Worm (Caenorhabditis elegans): ENCODE results near the gene mrps-28.

mrps-28 gene

DNA sequence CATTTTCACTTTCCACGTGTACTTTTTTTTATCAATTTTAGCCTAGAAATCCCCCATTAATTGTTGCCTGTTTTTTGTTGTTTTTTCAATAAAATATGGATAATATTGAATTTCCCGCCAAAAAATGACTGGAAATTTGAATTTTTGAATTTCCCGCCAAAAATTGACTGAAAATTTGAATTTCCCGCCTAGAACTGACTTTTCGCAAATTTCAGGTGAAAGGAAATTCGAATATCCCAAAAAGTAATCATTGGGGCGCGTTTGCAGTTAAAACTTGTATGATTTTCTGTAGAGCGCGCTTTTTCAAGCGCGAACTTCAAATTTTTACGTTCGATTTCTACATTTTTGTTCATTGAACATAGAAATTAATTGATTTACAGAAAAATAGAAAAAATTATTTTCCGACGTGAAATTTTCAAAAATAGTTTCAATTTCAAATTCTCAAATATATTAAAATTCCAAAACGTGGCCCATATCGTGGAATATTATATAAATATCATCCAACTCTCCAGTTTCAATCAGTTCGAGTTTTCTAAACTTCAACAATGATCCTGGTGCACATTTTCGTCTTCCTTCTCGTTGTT is 1.6 kb downstream of the mrps-28 start, which contains the start of gene Y43F8C.9:
Gene Y43F8C.9, plus strand, starts transcription at position 534 of the 584 bp plus-strand sequence.
- TF ChIP-seq efl-1 (optimal IDR thresholded peaks at IDR 0.05) (no peak), efl-1 (GFP tag; optimal IDR thresholded peaks at IDR 0.05 in 1 of 2) (peak in 1 of 2 experiments; percentile 25), fkh-8 (tag; optimal IDR thresholded peaks at IDR 0.05) (no peak)

DNA sequence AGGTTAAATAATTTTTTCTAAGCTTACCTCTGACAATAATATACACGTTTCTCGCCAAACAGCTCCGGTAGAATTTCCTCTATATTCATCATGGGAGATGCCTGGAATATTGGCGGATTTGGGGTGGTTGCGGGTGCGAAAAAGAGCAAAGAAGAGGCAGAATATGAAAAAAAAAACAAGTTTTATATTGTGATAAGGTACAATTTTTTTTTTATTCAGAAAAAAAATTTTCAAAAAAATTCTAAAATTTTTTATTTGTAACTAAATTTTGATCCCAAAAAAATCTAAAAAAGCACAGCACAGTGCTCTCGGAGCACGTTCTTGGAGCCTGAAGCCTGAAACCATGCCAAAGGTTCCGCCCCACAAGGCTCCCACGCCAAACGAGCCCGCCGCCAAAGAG is 11.1 kb downstream of the mrps-28 start, which contains the start of gene dmd-3:
Gene dmd-3, minus strand, starts transcription at position 101 of the 400 bp plus-strand sequence.
- TF ChIP-seq nhr-90 (tag; optimal IDR thresholded peaks at IDR 0.05; ENCODE audit: poor library complexity): no peak
- TF ChIP-seq ztf-11 (tag; optimal IDR thresholded peaks at IDR 0.05): no peak
- no peak for TF ChIP-seq ceh-63 (GFP tag; optimal IDR thresholded peaks at IDR 0.05)
- TF ChIP-seq ama-1 (optimal IDR thresholded peaks at IDR 0.05): no peak
- TF ChIP-seq C16A3.4 (tag; optimal IDR thresholded peaks at IDR 0.05): no peak
- no peak for TF ChIP-seq lin-39 (tag; optimal IDR thresholded peaks at IDR 0.05)
- TF ChIP-seq snpc-4 (tag; optimal IDR thresholded peaks at IDR 0.05): no peak
- no peak for TF ChIP-seq irx-1 (tag; optimal IDR thresholded peaks at IDR 0.05)
- no peak for TF ChIP-seq fkh-4 (tag; optimal IDR thresholded peaks at IDR 0.05; ENCODE audit: borderline replicate concordance)
- no peak for TF ChIP-seq vab-15 (tag; optimal IDR thresholded peaks at IDR 0.05)
- TF ChIP-seq alr-1 (tag; optimal IDR thresholded peaks at IDR 0.05; ENCODE audit: borderline replicate concordance): no peak
- TF ChIP-seq ceh-82 (tag; optimal IDR thresholded peaks at IDR 0.05): no peak
- TF ChIP-seq nhr-20 (tag; optimal IDR thresholded peaks at IDR 0.05): no peak

- TF ChIP-seq swsn-7 (tag; optimal IDR thresholded peaks at IDR 0.05) (no peak), grh-1 (GFP tag; IDR thresholded peaks at IDR 0.05) (no peak), nhr-11 (tag; optimal IDR thresholded peaks at IDR 0.05) (no peak), nhr-76 (tag; optimal IDR thresholded peaks at IDR 0.05) (no peak), efl-1 (optimal IDR thresholded peaks at IDR 0.05) (no peak), efl-1 (GFP tag; optimal IDR thresholded peaks at IDR 0.05 in 1 of 2) (no peak), hpl-2 (GFP tag; optimal IDR thresholded peaks at IDR 0.05) (no peak), ama-1 (optimal IDR thresholded peaks at IDR 0.05) (no peak), aha-1 (tag; optimal IDR thresholded peaks at IDR 0.05) (no peak), elt-2 (tag; optimal IDR thresholded peaks at IDR 0.05) (no peak), nhr-47 (tag; optimal IDR thresholded peaks at IDR 0.05) (no peak), lin-15B (tag; optimal IDR thresholded peaks at IDR 0.05) (no peak), ceh-82 (tag; optimal IDR thresholded peaks at IDR 0.05) (no peak), nhr-77 (tag; optimal IDR thresholded peaks at IDR 0.05) (no peak), lin-13 (GFP tag; optimal IDR thresholded peaks at IDR 0.05) (no peak), nhr-85 (tag) (no peak)
Measured at ce11 chrV:19664574-19664973, 20.5 kb downstream of the mrps-28 start.

DNA sequence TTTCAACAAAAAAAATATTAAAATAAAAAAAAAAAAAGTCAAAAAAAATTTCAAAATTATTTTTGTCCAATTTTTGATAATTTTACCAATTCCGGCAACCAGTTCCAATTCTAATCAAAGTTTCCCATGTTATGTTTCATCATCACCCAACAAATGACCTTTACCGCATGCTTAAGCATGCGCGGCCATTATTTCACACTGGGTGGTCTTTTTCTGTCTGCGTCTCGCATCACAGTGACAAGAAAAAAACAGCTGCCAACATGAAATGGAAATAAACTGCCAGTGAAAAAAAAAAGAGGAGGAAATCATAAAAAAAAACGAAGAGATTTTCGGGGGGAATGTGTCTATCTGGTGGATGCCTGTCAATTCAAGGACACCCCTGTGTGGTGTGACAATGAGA is 22.3 kb downstream of the mrps-28 start:
- TF ChIP-seq nhr-20 (tag; optimal IDR thresholded peaks at IDR 0.05) (peak; percentile 15), mab-9 (GFP tag; IDR thresholded peaks at IDR 0.05) (no peak), skn-1 (tag; optimal IDR thresholded peaks at IDR 0.05) (no peak), tbx-2 (tag; optimal IDR thresholded peaks at IDR 0.05) (peak; percentile 40), nhr-85 (tag) (peak; percentile 94), C16A3.4 (tag; optimal IDR thresholded peaks at IDR 0.05) (peak; percentile 11), hlh-17 (GFP tag; optimal IDR thresholded peaks at IDR 0.05; ENCODE audit: borderline replicate concordance) (no peak), ztf-11 (tag; optimal IDR thresholded peaks at IDR 0.05) (no peak), snu-23 (GFP tag; optimal IDR thresholded peaks at IDR 0.05) (peak; percentile 36), nhr-237 (tag; optimal IDR thresholded peaks at IDR 0.05) (peak; percentile 8), lin-14 (GFP tag; optimal IDR thresholded peaks at IDR 0.05) (peak; percentile 82), fkh-10 (GFP tag; optimal IDR thresholded peaks at IDR 0.05) (no peak), nhr-71 (tag; optimal IDR thresholded peaks at IDR 0.05) (no peak), hlh-4 (tag; optimal IDR thresholded peaks at IDR 0.05) (no peak), mdl-1 (tag; optimal IDR thresholded peaks at IDR 0.05) (peak in 1 of 2 experiments; percentile 43), xbp-1 (tag; optimal IDR thresholded peaks at IDR 0.05) (no peak), swsn-7 (tag; optimal IDR thresholded peaks at IDR 0.05) (peak; percentile 15), egl-27 (tag; optimal IDR thresholded peaks at IDR 0.05) (no peak), nhr-90 (tag; optimal IDR thresholded peaks at IDR 0.05; ENCODE audit: poor library complexity) (peak; percentile 48), nhr-11 (tag; optimal IDR thresholded peaks at IDR 0.05) (peak; percentile 11), ceh-82 (tag; optimal IDR thresholded peaks at IDR 0.05) (peak in 1 of 3 experiments; percentile 45), grh-1 (GFP tag; IDR thresholded peaks at IDR 0.05) (0 out of 2 replicates have a peak, but pooled peaks have one; percentile 18), nhr-19 (GFP tag; conservative IDR thresholded peaks at IDR 0.05) (0 out of 2 replicates have a peak, but pooled peaks have one; percentile 32), blmp-1 (tag; optimal IDR thresholded peaks at IDR 0.05) (peak; percentile 32), efl-1 (optimal IDR thresholded peaks at IDR 0.05) (peak in 1 of 2 experiments; percentile 6), efl-1 (GFP tag; optimal IDR thresholded peaks at IDR 0.05 in 1 of 2) (peak; percentile 17 to 58), vab-15 (tag; optimal IDR thresholded peaks at IDR 0.05) (peak; percentile 33), lsy-2 (tag; optimal IDR thresholded peaks at IDR 0.05) (peak in 1 of 2 experiments; percentile 34), fkh-4 (tag; optimal IDR thresholded peaks at IDR 0.05; ENCODE audit: borderline replicate concordance) (no peak)
